Worm (Caenorhabditis elegans) whole organism, L4/young adult: ENCODE measurements around the gene arle-14.

ENCODE experiments used
- W03F9.2 ChIP-seq: fragments of 150-350 bp; optimal IDR thresholded peaks from 2 replicates; lab custom pipeline; 2014; ENCODE audit warnings: missing biosample characterization, missing genetic modification characterization
- dao-5 ChIP-seq: sonication (generic microtip); optimal IDR thresholded peaks from 2 replicates; lab custom pipeline; 2016; ENCODE audit warnings: missing genotype, missing genetic modification characterization, moderate library complexity, missing compliant biosample characterization
- him-1 ChIP-seq: sonication (generic microtip); optimal IDR thresholded peaks from 2 replicates; lab custom pipeline; 2016; ENCODE audit warnings: missing genotype, missing genetic modification reagents, missing genetic modification characterization, missing compliant biosample characterization

- TF ChIP-seq him-1 (no peak), W03F9.2 (tag; lab: Kevin White, UChicago) (no peak), dao-5 (tag; lab: Kevin White, UChicago) (no peak)
Measured at ce11 chrIII:5729367-5729766, 36.7 kb downstream of the arle-14 start.
